Worm (Caenorhabditis elegans): ENCODE results near the gene Y97E10AL.1.
A peak's percentile ranks its signal among the peaks of the same experiment; 100 is the strongest.

Y97E10AL.1 gene

DNA sequence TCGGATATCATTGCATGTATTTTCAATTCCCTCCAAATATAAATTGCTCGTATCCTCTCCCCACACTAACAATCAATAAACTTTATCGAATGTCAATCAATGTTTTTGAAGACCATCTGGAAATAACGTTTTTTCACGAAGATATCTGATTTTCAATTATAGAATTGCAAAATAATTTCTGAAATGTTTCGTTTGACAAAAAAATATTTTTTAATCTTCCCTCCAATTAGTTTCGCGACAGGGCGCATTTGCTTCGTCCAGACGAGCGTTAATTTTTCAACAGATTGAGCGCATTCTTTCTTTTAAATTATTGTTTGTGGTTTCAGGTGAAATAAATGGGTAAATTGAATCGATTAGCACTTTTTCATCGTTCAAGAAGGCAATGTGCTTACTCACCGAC is 45.2 kb downstream of the Y97E10AL.1 start, which contains the start of gene vars-1 (continued):
- TF ChIP-seq nhr-90 (tag; optimal IDR thresholded peaks at IDR 0.05; ENCODE audit: poor library complexity) (peak; percentile 61), swsn-7 (tag; optimal IDR thresholded peaks at IDR 0.05) (peak; percentile 53), nhr-20 (tag; optimal IDR thresholded peaks at IDR 0.05) (peak; percentile 71), mep-1 (tag; optimal IDR thresholded peaks at IDR 0.05) (no peak), nhr-11 (tag; optimal IDR thresholded peaks at IDR 0.05) (no peak), F16B12.6 (tag; optimal IDR thresholded peaks at IDR 0.05) (peak; percentile 52), ceh-8 (GFP tag; optimal IDR thresholded peaks at IDR 0.05) (no peak), efl-3 (GFP tag; optimal IDR thresholded peaks at IDR 0.05) (no peak), snpc-4 (tag; optimal IDR thresholded peaks at IDR 0.05) (no peak), nhr-77 (tag; optimal IDR thresholded peaks at IDR 0.05) (peak; percentile 51), ceh-63 (GFP tag; optimal IDR thresholded peaks at IDR 0.05) (no peak), zip-4 (GFP tag; optimal IDR thresholded peaks at IDR 0.05) (no peak), nhr-71 (tag; optimal IDR thresholded peaks at IDR 0.05) (peak; percentile 74), lin-15B (tag; optimal IDR thresholded peaks at IDR 0.05) (peak; percentile 40), ztf-4 (tag; optimal IDR thresholded peaks at IDR 0.05) (no peak), unc-98 (GFP tag; IDR thresholded peaks at IDR 0.05) (no peak), zag-1 (tag; optimal IDR thresholded peaks at IDR 0.05) (no peak), lin-35 (GFP tag; optimal IDR thresholded peaks at IDR 0.05) (peak; percentile 96 to 98), skn-1 (tag; optimal IDR thresholded peaks at IDR 0.05) (peak; percentile 57), tbx-2 (tag; optimal IDR thresholded peaks at IDR 0.05) (peak; percentile 66), ceh-82 (tag; optimal IDR thresholded peaks at IDR 0.05) (peak in 2 of 3 experiments; percentile 47 to 69), ces-1 (GFP tag; optimal IDR thresholded peaks at IDR 0.05) (no peak), nhr-19 (GFP tag; conservative IDR thresholded peaks at IDR 0.05) (peak; percentile 63), nhr-237 (tag; optimal IDR thresholded peaks at IDR 0.05) (no peak), irx-1 (tag; optimal IDR thresholded peaks at IDR 0.05) (peak; percentile 48), lin-14 (GFP tag; optimal IDR thresholded peaks at IDR 0.05) (no peak), fos-1 (tag; optimal IDR thresholded peaks at IDR 0.05) (peak; percentile 18), ceh-88 (GFP tag; IDR thresholded peaks at IDR 0.05) (no peak), hpl-2 (GFP tag; optimal IDR thresholded peaks at IDR 0.05) (no peak), unc-62 (GFP tag; optimal IDR thresholded peaks at IDR 0.05) (no peak), xbp-1 (tag; optimal IDR thresholded peaks at IDR 0.05) (peak; percentile 58), dpl-1 (GFP tag; optimal IDR thresholded peaks at IDR 0.05) (peak; percentile 92 to 97 (median 97))

DNA sequence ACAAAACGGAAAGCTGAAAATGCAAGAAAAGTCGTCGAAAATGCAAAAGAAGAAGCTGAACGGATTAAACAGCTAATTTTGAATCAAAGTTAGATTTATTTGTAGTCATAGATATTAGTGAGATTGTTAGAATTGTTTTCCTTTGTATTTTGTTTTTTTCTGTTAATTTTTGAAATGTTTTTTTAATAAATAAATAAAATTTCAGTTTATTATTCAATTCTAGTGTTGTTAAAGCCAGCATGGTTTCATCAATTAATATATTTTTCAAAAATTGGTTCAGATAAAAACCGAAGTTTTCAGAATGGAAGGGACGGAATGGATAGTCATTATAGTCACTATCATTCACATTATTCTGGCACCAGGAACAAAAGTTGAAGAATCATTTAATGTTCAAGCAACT is 48.9 kb downstream of the Y97E10AL.1 start, which contains the start of gene algn-12:
algn-12 (plus strand) TSS at position 301 of the 400 bp plus-strand sequence.
- TF ChIP-seq unc-62 (GFP tag; optimal IDR thresholded peaks at IDR 0.05), result no peak
- no peak for TF ChIP-seq unc-86 (tag; optimal IDR thresholded peaks at IDR 0.05)
- TF ChIP-seq rnt-1 (tag; optimal IDR thresholded peaks at IDR 0.05), result no peak
- TF ChIP-seq lir-3 (tag; optimal IDR thresholded peaks at IDR 0.05; ENCODE audit: poor library complexity), result no peak
- TF ChIP-seq fkh-10 (GFP tag; optimal IDR thresholded peaks at IDR 0.05), result no peak
- no peak for TF ChIP-seq fkh-8 (tag; optimal IDR thresholded peaks at IDR 0.05)
- no peak for TF ChIP-seq nhr-12 (tag; optimal IDR thresholded peaks at IDR 0.05)
- TF ChIP-seq lin-15B (tag; optimal IDR thresholded peaks at IDR 0.05), result no peak
- TF ChIP-seq ceh-90 (tag; optimal IDR thresholded peaks at IDR 0.05), result no peak
- no peak for TF ChIP-seq nhr-77 (tag; optimal IDR thresholded peaks at IDR 0.05)
- no peak for TF ChIP-seq ama-1 (optimal IDR thresholded peaks at IDR 0.05)
- no peak for TF ChIP-seq pax-3 (tag; optimal IDR thresholded peaks at IDR 0.05)
- no peak for TF ChIP-seq dpl-1 (GFP tag; optimal IDR thresholded peaks at IDR 0.05)
- no peak for TF ChIP-seq sox-4 (tag; optimal IDR thresholded peaks at IDR 0.05)
- TF ChIP-seq elt-3 (tag; optimal IDR thresholded peaks at IDR 0.05), result no peak
- TF ChIP-seq C04F5.9 (tag; optimal IDR thresholded peaks at IDR 0.05), result no peak
- TF ChIP-seq nhr-71 (tag; optimal IDR thresholded peaks at IDR 0.05), result no peak
- TF ChIP-seq hlh-17 (GFP tag; optimal IDR thresholded peaks at IDR 0.05; ENCODE audit: borderline replicate concordance), result no peak
- TF ChIP-seq skn-1 (tag; optimal IDR thresholded peaks at IDR 0.05), result no peak
